Fruit fly (Drosophila melanogaster) whole organism, embryonic: Measurements from ENCODE around the gene waw.

Experiments used
- Ada2b ChIP-seq: fragments of 200-800 bp; sonication (Bioruptor generic); IDR thresholded peaks from 2 replicates; pipeline ENCODE4 v1.3.6; 2022; ENCODE audit warnings: missing biosample characterization, missing genetic modification characterization
- Antp ChIP-seq: fragments of 200-800 bp; sonication (Bioruptor generic); optimal IDR thresholded peaks from 3 replicates; lab custom pipeline; 2016; ENCODE audit warnings: missing biosample characterization, missing genetic modification characterization
- C15 ChIP-seq: fragments of 200-800 bp; sonication (Bioruptor generic); IDR thresholded peaks from 3 replicates; pipeline ENCODE4 v1.3.6; 2022; ENCODE audit warnings: missing biosample characterization, missing genetic modification characterization
- CG10321 ChIP-seq: fragments of 200-800 bp; sonication (Bioruptor generic); IDR thresholded peaks from 2 replicates; pipeline ENCODE4 v1.3.6; 2022; ENCODE audit warnings: missing biosample characterization, missing genetic modification characterization
- CG10654 ChIP-seq: fragments of 200-800 bp; sonication (Bioruptor generic); optimal IDR thresholded peaks from 2 replicates; lab custom pipeline; 2016; ENCODE audit warnings: missing biosample characterization, missing genetic modification characterization
- CG12219 ChIP-seq: fragments of 200-800 bp; sonication (Bioruptor generic); optimal IDR thresholded peaks from 3 replicates; lab custom pipeline; 2018; ENCODE audit warnings: missing biosample characterization, mild to moderate bottlenecking, missing genetic modification characterization
- CG14667 ChIP-seq: fragments of 200-800 bp; sonication (Bioruptor generic); IDR thresholded peaks from 2 replicates; pipeline ENCODE4 v1.3.6; 2022; ENCODE audit warnings: missing biosample characterization, missing genetic modification characterization
- CG15479 ChIP-seq: fragments of 200-800 bp; sonication (Bioruptor generic); optimal IDR thresholded peaks from 3 replicates; lab custom pipeline; 2019; ENCODE audit warnings: missing biosample characterization, mild to moderate bottlenecking, missing genetic modification characterization, moderate library complexity
- CG2116 ChIP-seq: fragments of 200-800 bp; sonication (Bioruptor generic); optimal IDR thresholded peaks from 3 replicates; lab custom pipeline; 2018; ENCODE audit warnings: missing biosample characterization, mild to moderate bottlenecking, missing genetic modification characterization
- CG31365 ChIP-seq: fragments of 200-800 bp; sonication (Bioruptor generic); optimal IDR thresholded peaks from 2 replicates; lab custom pipeline; 2018; ENCODE audit warnings: missing biosample characterization, mild to moderate bottlenecking, missing genetic modification characterization
- CG31441 ChIP-seq: fragments of 200-800 bp; sonication (Bioruptor generic); IDR thresholded peaks from 2 replicates; pipeline ENCODE4 v1.3.6; 2022; ENCODE audit warnings: missing biosample characterization, missing genetic modification characterization
- CG33213 ChIP-seq: fragments of 200-800 bp; sonication (Bioruptor generic); optimal IDR thresholded peaks from 3 replicates; lab custom pipeline; 2016; ENCODE audit warnings: missing biosample characterization, missing genetic modification characterization
- CG3407 ChIP-seq: fragments of 200-800 bp; sonication (Bioruptor generic); optimal IDR thresholded peaks from 2 replicates; lab custom pipeline; 2018; ENCODE audit warnings: missing biosample characterization, mild to moderate bottlenecking, missing genetic modification characterization
- CG3838 ChIP-seq: fragments of 200-800 bp; sonication (Bioruptor generic); optimal IDR thresholded peaks from 3 replicates; lab custom pipeline; 2016; ENCODE audit warnings: missing biosample characterization, missing genetic modification characterization
- CG6175 ChIP-seq: fragments of 200-800 bp; sonication (Bioruptor generic); IDR thresholded peaks from 3 replicates; pipeline ENCODE4 v1.3.6; 2022; ENCODE audit warnings: missing biosample characterization, missing genetic modification characterization
- CG6654 ChIP-seq: fragments of 200-800 bp; sonication (Bioruptor generic); optimal IDR thresholded peaks from 2 replicates; lab custom pipeline; 2017; ENCODE audit warnings: missing biosample characterization, mild to moderate bottlenecking, missing genetic modification characterization
- CG6689 ChIP-seq: fragments of 200-800 bp; sonication (Bioruptor generic); IDR thresholded peaks from 2 replicates; pipeline ENCODE4 v1.3.6; 2022; ENCODE audit warnings: missing biosample characterization, missing genetic modification characterization
- CG7372 ChIP-seq: fragments of 200-800 bp; sonication (Bioruptor generic); IDR thresholded peaks from 2 replicates; pipeline ENCODE4 v1.3.6; 2022; ENCODE audit warnings: missing biosample characterization, missing genetic modification characterization
- CG9797 ChIP-seq: fragments of 200-800 bp; sonication (Bioruptor generic); optimal IDR thresholded peaks from 3 replicates; lab custom pipeline; 2018; ENCODE audit warnings: missing biosample characterization, mild to moderate bottlenecking, missing genetic modification characterization
- Elba2 ChIP-seq: fragments of 200-800 bp; sonication (Bioruptor generic); optimal IDR thresholded peaks from 3 replicates; lab custom pipeline; 2016; ENCODE audit warnings: missing biosample characterization, missing genetic modification characterization
- Ets65A ChIP-seq: fragments of 200-800 bp; sonication (Bioruptor generic); peaks from one replicate; lab custom pipeline; 2016; ENCODE audit warnings: missing biosample characterization, missing genetic modification characterization
- Hmx ChIP-seq: fragments of 200-800 bp; sonication (Bioruptor generic); optimal IDR thresholded peaks from 2 replicates; lab custom pipeline; 2016; ENCODE audit warnings: missing biosample characterization, missing genetic modification characterization
- Hr3 ChIP-seq: fragments of 200-800 bp; sonication (Bioruptor generic); optimal IDR thresholded peaks from 3 replicates; lab custom pipeline; 2016; ENCODE audit warnings: missing biosample characterization, missing genetic modification characterization
- Hr39 ChIP-seq: fragments of >200 bp; optimal IDR thresholded peaks from 2 replicates; lab custom pipeline; 2017
- Hr51 ChIP-seq, 2 experiments: fragments of 200-800 bp; sonication (Bioruptor generic); optimal IDR thresholded peaks; 2 replicates in 1 of 2; 3 replicates in 1 of 2; lab custom pipeline; 2016 to 2018; ENCODE audit warnings: missing biosample characterization in 2 of 2, missing genetic modification characterization in 2 of 2, mild to moderate bottlenecking in 1 of 2, moderate library complexity in 1 of 2
- Hsf ChIP-seq: fragments of 200-800 bp; sonication (Bioruptor generic); optimal IDR thresholded peaks from 3 replicates; lab custom pipeline; 2016; ENCODE audit warnings: missing biosample characterization, missing genetic modification characterization
- Jarid2 ChIP-seq: fragments of 200-800 bp; sonication (Bioruptor generic); optimal IDR thresholded peaks from 3 replicates; lab custom pipeline; 2017; ENCODE audit warnings: mild to moderate bottlenecking, missing biosample characterization, missing genetic modification reagents, missing genetic modification characterization
- MESR4 ChIP-seq: fragments of 200-800 bp; sonication (Bioruptor generic); optimal IDR thresholded peaks from 2 replicates; lab custom pipeline; 2018; ENCODE audit warnings: missing biosample characterization, mild to moderate bottlenecking, missing genetic modification characterization, moderate library complexity
- Max ChIP-seq: fragments of 200-800 bp; sonication (Bioruptor generic); optimal IDR thresholded peaks from 2 replicates; lab custom pipeline; 2016; ENCODE audit warnings: missing biosample characterization, mild to moderate bottlenecking, missing genetic modification characterization
- Med ChIP-seq: fragments of 200-800 bp; sonication (Bioruptor generic); peaks from one replicate; lab custom pipeline; 2016; ENCODE audit warnings: missing biosample characterization, missing genetic modification characterization, mild to moderate bottlenecking, inconsistent platforms, moderate library complexity
- Neu2 ChIP-seq: fragments of 200-800 bp; sonication (Bioruptor generic); optimal IDR thresholded peaks from 3 replicates; lab custom pipeline; 2016; ENCODE audit warnings: missing biosample characterization, missing genetic modification characterization, borderline replicate concordance
- Oli ChIP-seq: fragments of 200-800 bp; sonication (Bioruptor generic); optimal IDR thresholded peaks from 2 replicates; lab custom pipeline; 2018; ENCODE audit warnings: missing biosample characterization, mild to moderate bottlenecking, missing genetic modification characterization, moderate library complexity
- PHDP ChIP-seq: fragments of 200-800 bp; sonication (Bioruptor generic); optimal IDR thresholded peaks from 3 replicates; lab custom pipeline; 2018; ENCODE audit warnings: missing biosample characterization, mild to moderate bottlenecking, missing genetic modification characterization, moderate library complexity
- Rx ChIP-seq: fragments of 200-800 bp; sonication (Bioruptor generic); IDR thresholded peaks from 2 replicates; pipeline ENCODE4 v1.3.6; 2022; ENCODE audit warnings: missing biosample characterization, missing genetic modification characterization
- Six4 ChIP-seq: fragments of 200-800 bp; sonication (Bioruptor generic); optimal IDR thresholded peaks from 2 replicates; lab custom pipeline; 2016; ENCODE audit warnings: missing biosample characterization, missing genetic modification characterization
- Sox100B ChIP-seq: fragments of 200-800 bp; sonication (Bioruptor generic); optimal IDR thresholded peaks from 3 replicates; lab custom pipeline; 2018; ENCODE audit warnings: missing biosample characterization, mild to moderate bottlenecking, missing genetic modification characterization
- Xrp1 ChIP-seq: fragments of 200-800 bp; sonication (Bioruptor generic); IDR thresholded peaks from 2 replicates; pipeline ENCODE4 v1.3.6; 2022; ENCODE audit warnings: missing biosample characterization, missing genetic modification characterization
- bab2 ChIP-seq: fragments of 200-800 bp; sonication (Bioruptor generic); optimal IDR thresholded peaks from 2 replicates; lab custom pipeline; 2016; ENCODE audit warnings: missing biosample characterization, missing genetic modification characterization
- bbx ChIP-seq: fragments of 200-800 bp; sonication (Bioruptor generic); IDR thresholded peaks from 2 replicates; pipeline ENCODE4 v1.3.6; 2022; ENCODE audit warnings: missing biosample characterization, missing genetic modification characterization; ENCODE audit not compliant: partially characterized antibody
- chinmo ChIP-seq: fragments of 200-800 bp; sonication (Bioruptor generic); IDR thresholded peaks from 4 replicates; pipeline ENCODE4 v1.3.6; 2022; ENCODE audit warnings: missing biosample characterization, missing genetic modification characterization; ENCODE audit not compliant: partially characterized antibody
- dmrt11E ChIP-seq: fragments of 200-800 bp; sonication (Bioruptor generic); optimal IDR thresholded peaks from 3 replicates; lab custom pipeline; 2018; ENCODE audit warnings: missing biosample characterization, mild to moderate bottlenecking, missing genetic modification characterization, moderate library complexity
- fd3F ChIP-seq: fragments of 200-800 bp; sonication (Bioruptor generic); optimal IDR thresholded peaks from 2 replicates; lab custom pipeline; 2018; ENCODE audit warnings: missing biosample characterization, mild to moderate bottlenecking, missing genetic modification characterization, moderate library complexity
- ken ChIP-seq: fragments of 200-800 bp; sonication (Bioruptor generic); IDR thresholded peaks from 3 replicates; pipeline ENCODE4 v1.3.6; 2022; ENCODE audit warnings: missing biosample characterization, missing genetic modification characterization
- nerfin-2 ChIP-seq: fragments of 200-800 bp; sonication (Bioruptor generic); IDR thresholded peaks from 2 replicates; pipeline ENCODE4 v1.3.6; 2022; ENCODE audit warnings: missing biosample characterization, missing genetic modification characterization; ENCODE audit not compliant: partially characterized antibody
- onecut ChIP-seq: fragments of 200-800 bp; sonication (Bioruptor generic); IDR thresholded peaks from 2 replicates; pipeline ENCODE4 v1.3.6; 2022; ENCODE audit warnings: missing biosample characterization, missing genetic modification characterization
- pfk ChIP-seq: fragments of 200-800 bp; sonication (Bioruptor generic); optimal IDR thresholded peaks from 2 replicates; lab custom pipeline; 2018; ENCODE audit warnings: missing biosample characterization, mild to moderate bottlenecking, missing genetic modification characterization, moderate library complexity
- ro ChIP-seq: fragments of 200-800 bp; sonication (Bioruptor generic); IDR thresholded peaks from 2 replicates; pipeline ENCODE4 v1.3.6; 2022; ENCODE audit warnings: missing biosample characterization, missing genetic modification characterization
- row ChIP-seq: fragments of 200-800 bp; sonication (Bioruptor generic); IDR thresholded peaks from 3 replicates; pipeline ENCODE4 v1.3.6; 2022; ENCODE audit warnings: missing biosample characterization, missing genetic modification characterization
- tio ChIP-seq: fragments of 200-800 bp; sonication (Bioruptor generic); optimal IDR thresholded peaks from 2 replicates; lab custom pipeline; 2017; ENCODE audit warnings: missing biosample characterization, missing genetic modification characterization, inconsistent platforms
- usp ChIP-seq: fragments of >200 bp; optimal IDR thresholded peaks from 2 replicates; lab custom pipeline; 2017; ENCODE audit warnings: missing biosample characterization, missing genetic modification characterization
- wor ChIP-seq: fragments of 200-800 bp; sonication (Bioruptor generic); IDR thresholded peaks from 2 replicates; pipeline ENCODE4 v1.3.6; 2022; ENCODE audit warnings: missing biosample characterization, missing genetic modification characterization
- z ChIP-seq: fragments of 200-800 bp; sonication (Bioruptor generic); IDR thresholded peaks from 3 replicates; pipeline ENCODE4 v1.3.6; 2022; ENCODE audit warnings: missing biosample characterization, missing genetic modification characterization

Gene waw

DNA sequence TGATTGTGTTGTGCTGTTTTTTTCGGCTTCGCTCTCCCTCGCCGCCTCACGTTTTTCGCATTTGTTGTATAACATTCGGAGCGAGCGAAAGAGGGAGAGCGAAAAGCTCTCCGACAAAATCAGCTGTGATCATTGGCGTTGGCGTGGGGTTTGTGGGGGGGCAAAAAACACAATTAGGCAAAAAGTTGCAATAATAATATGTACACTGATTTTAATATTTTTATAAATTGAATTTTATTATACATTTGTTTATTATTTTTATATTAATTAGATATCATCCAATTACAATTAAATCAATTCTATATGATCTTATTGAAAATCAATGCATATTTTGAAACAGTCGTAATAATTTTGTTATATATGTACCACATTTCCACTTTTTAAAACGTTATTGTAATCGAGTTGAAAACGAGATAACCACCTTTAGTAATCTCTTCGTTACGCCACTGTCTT lies 12.8 kb downstream of the waw start (continued):
- TF ChIP-seq Med (GFP tag; lab: Kevin White, UChicago) = peak; percentile 70
- no peak for TF ChIP-seq Elba2
- peak; percentile 57 for TF ChIP-seq PHDP (tag; lab: Kevin White, UChicago)
- TF ChIP-seq Sox100B (GFP tag; lab: Kevin White, UChicago) = peak; percentile 54
- TF ChIP-seq CG31365 (tag; lab: Kevin White, UChicago) = no peak
- no peak for TF ChIP-seq CG2116
- peak; percentile 45 for TF ChIP-seq Oli (tag; lab: Kevin White, UChicago)
- TF ChIP-seq C15 = no peak
- no peak for TF ChIP-seq pfk
- peak; percentile 40 for TF ChIP-seq Hr3
- TF ChIP-seq usp = no peak
- TF ChIP-seq tio (GFP tag; lab: Kevin White, UChicago) = no peak
- no peak for TF ChIP-seq Neu2 (GFP tag; lab: Kevin White, UChicago)
- no peak for TF ChIP-seq nerfin-2 (GFP tag; lab: Robert Waterston, UW)
- TF ChIP-seq CG6175 (GFP tag; lab: Robert Waterston, UW) = no peak
- no peak for TF ChIP-seq Ets65A
- no peak for TF ChIP-seq ken (GFP tag; lab: Robert Waterston, UW)
- TF ChIP-seq CG6689 (GFP tag; lab: Robert Waterston, UW) = peak; percentile 43; the same call in 1 of the 2 replicates
- no peak for TF ChIP-seq Ada2b (GFP tag; lab: Robert Waterston, UW)
- no peak for TF ChIP-seq CG3838
- TF ChIP-seq Jarid2 (GFP tag; lab: Kevin White, UChicago) = no peak
- TF ChIP-seq Hmx = no peak
- no peak for TF ChIP-seq bab2 (GFP tag; lab: Kevin White, UChicago)
- TF ChIP-seq wor = no peak
- no peak for TF ChIP-seq ro (GFP tag; lab: Robert Waterston, UW)
- TF ChIP-seq CG7372 (GFP tag; lab: Robert Waterston, UW) = no peak
- no peak for TF ChIP-seq CG10321
- no peak for TF ChIP-seq Hr39 (lab: Kevin White, UChicago)
- no peak for TF ChIP-seq Hsf (GFP tag; lab: Kevin White, UChicago)
- no peak for TF ChIP-seq dmrt11E (tag; lab: Kevin White, UChicago)
- TF ChIP-seq MESR4 = no peak
- TF ChIP-seq CG9797 = no peak
- TF ChIP-seq CG33213 (GFP tag; lab: Kevin White, UChicago) = no peak
- no peak; the same call in 1 of the 2 replicates for TF ChIP-seq onecut
- no peak for TF ChIP-seq Six4
- no peak for TF ChIP-seq Antp (GFP tag; lab: Kevin White, UChicago)
- peak; percentile 1 for TF ChIP-seq fd3F (GFP tag; lab: Kevin White, UChicago)
- TF ChIP-seq CG6654 (GFP tag; lab: Kevin White, UChicago) = no peak
- TF ChIP-seq z (GFP tag; lab: Robert Waterston, UW) = no peak
- TF ChIP-seq row (GFP tag; lab: Robert Waterston, UW) = peak; percentile 53; the same call in 2 of the 3 replicates
- TF ChIP-seq CG31441 (GFP tag; lab: Robert Waterston, UW) = no peak; the same call in 1 of the 2 replicates
- no peak for TF ChIP-seq CG10654 (GFP tag; lab: Kevin White, UChicago)
- TF ChIP-seq CG15479 (GFP tag; lab: Kevin White, UChicago) = no peak
- TF ChIP-seq CG12219 = no peak
- peak; percentile 41; the same call in 1 of the 2 replicates for TF ChIP-seq Xrp1 (GFP tag; lab: Robert Waterston, UW)
- no peak for TF ChIP-seq bbx (GFP tag; lab: Robert Waterston, UW)
- no peak for TF ChIP-seq Max
- no peak for TF ChIP-seq CG3407 (GFP tag; lab: Kevin White, UChicago)
- TF ChIP-seq chinmo (GFP tag; lab: Robert Waterston, UW) = no peak
- no peak for TF ChIP-seq Hr51 (GFP tag; optimal IDR thresholded peaks at IDR 0.05; lab: Kevin White, UChicago)
- TF ChIP-seq Rx (GFP tag; lab: Robert Waterston, UW) = no peak
- TF ChIP-seq CG14667 (GFP tag; lab: Robert Waterston, UW) = no peak
